Fruit fly (Drosophila melanogaster): ENCODE data around the gene Cpr65Au.

Gene Cpr65Au

DNA sequence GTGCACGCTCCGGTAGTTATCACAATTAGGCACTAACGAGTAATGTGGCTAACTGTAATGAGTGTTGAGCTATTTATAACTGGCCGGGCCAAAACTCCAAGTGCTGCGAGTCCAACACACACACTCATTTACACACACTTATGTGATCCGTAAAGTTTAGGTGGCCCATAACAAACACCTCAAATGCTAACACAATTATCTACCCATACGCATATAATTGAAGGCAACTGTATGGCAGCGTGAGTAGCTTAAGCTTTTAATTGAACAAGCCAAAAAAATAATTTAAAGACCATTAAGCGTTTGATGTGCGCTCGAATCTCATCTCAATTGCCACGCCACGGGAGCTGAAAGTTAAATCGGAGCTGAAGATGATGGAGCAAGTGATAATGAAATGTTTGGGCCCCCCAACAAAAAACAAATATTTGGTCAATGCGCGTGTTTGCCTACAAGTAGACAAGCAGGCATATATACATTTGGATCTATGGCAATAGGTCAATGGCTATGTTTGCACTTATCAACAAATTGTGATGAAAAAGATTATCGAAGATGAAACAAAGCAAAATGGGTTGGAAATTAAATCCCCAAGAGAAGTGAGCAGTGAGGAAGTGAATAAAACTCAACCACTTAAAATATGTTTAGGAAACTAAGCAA lies 8.1 kb upstream of the Cpr65Au start, which contains the start of gene Cpr65Av:
TSS of gene Cpr65Av (minus strand) at position 51 of the 651 bp plus-strand sequence.
- TF ChIP-seq CG7045 (GFP tag; optimal IDR thresholded peaks at IDR 0.05) (no peak), CG11617 (GFP tag; optimal IDR thresholded peaks at IDR 0.05) (no peak), cic (GFP tag; optimal IDR thresholded peaks at IDR 0.05) (no peak), cnc (optimal IDR thresholded peaks at IDR 0.05) (no peak), toe (GFP tag; optimal IDR thresholded peaks at IDR 0.05) (no peak), tj (GFP tag; optimal IDR thresholded peaks at IDR 0.05) (no peak), pad (GFP tag; optimal IDR thresholded peaks at IDR 0.05) (no peak), CG5204 (GFP tag; optimal IDR thresholded peaks at IDR 0.05) (no peak), CG33017 (tag; optimal IDR thresholded peaks at IDR 0.05) (no peak), CG7101 (tag; optimal IDR thresholded peaks at IDR 0.05) (no peak), Hr96 (GFP tag; optimal IDR thresholded peaks at IDR 0.05) (no peak), Crg-1 (GFP tag; optimal IDR thresholded peaks at IDR 0.05) (no peak), CG14711 (tag; optimal IDR thresholded peaks at IDR 0.05) (no peak), Clk (GFP tag; optimal IDR thresholded peaks at IDR 0.05) (no peak), CG12768 (GFP tag; optimal IDR thresholded peaks at IDR 0.05) (no peak), Mnt (GFP tag; optimal IDR thresholded peaks at IDR 0.05) (no peak), kay (GFP tag; ENCODE audit: borderline replicate concordance) (no peak), CG1620 (GFP tag; optimal IDR thresholded peaks at IDR 0.05) (no peak), ovo (GFP tag; optimal IDR thresholded peaks at IDR 0.05) (no peak)

DNA sequence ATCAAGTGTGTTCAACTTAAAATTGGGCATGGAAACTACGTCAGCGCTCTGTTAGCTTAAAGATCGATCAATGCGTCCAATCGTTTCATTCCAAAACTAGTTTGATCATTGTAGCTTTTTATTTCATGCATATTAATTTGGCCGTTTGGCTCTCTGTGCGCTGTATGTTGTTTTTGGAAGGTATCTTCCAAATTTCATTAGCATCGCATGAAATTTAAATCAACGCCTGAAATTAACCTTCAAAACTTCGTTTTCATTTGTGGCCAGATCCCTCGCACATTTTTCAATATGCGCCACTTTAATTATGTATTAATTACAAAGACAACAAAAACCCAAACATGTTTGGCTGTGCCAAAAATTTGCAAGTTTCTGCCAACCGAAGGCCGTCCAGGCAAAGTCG lies 6.7 kb upstream of the Cpr65Au start:
- no peak for TF ChIP-seq CG7101 (tag; optimal IDR thresholded peaks at IDR 0.05)
- TF ChIP-seq CG7045 (GFP tag; optimal IDR thresholded peaks at IDR 0.05): no peak
- no peak for TF ChIP-seq Crg-1 (GFP tag; optimal IDR thresholded peaks at IDR 0.05)
- TF ChIP-seq tj (GFP tag; optimal IDR thresholded peaks at IDR 0.05): no peak
- TF ChIP-seq Clk (GFP tag; optimal IDR thresholded peaks at IDR 0.05): no peak
- TF ChIP-seq kay (GFP tag; ENCODE audit: borderline replicate concordance): no peak
- TF ChIP-seq CG1620 (GFP tag; optimal IDR thresholded peaks at IDR 0.05): no peak
- no peak for TF ChIP-seq CG33017 (tag; optimal IDR thresholded peaks at IDR 0.05)
- TF ChIP-seq CG11617 (GFP tag; optimal IDR thresholded peaks at IDR 0.05): no peak
- TF ChIP-seq Hr96 (GFP tag; optimal IDR thresholded peaks at IDR 0.05): no peak
- no peak for TF ChIP-seq pad (GFP tag; optimal IDR thresholded peaks at IDR 0.05)
- TF ChIP-seq cic (GFP tag; optimal IDR thresholded peaks at IDR 0.05): no peak
- no peak for TF ChIP-seq Mnt (GFP tag; optimal IDR thresholded peaks at IDR 0.05)
- no peak for TF ChIP-seq CG12768 (GFP tag; optimal IDR thresholded peaks at IDR 0.05)
- no peak for TF ChIP-seq ovo (GFP tag; optimal IDR thresholded peaks at IDR 0.05)
- TF ChIP-seq CG5204 (GFP tag; optimal IDR thresholded peaks at IDR 0.05): no peak
- no peak for TF ChIP-seq toe (GFP tag; optimal IDR thresholded peaks at IDR 0.05)
- no peak for TF ChIP-seq CG14711 (tag; optimal IDR thresholded peaks at IDR 0.05)

dm6 chr3L:6138018-6138417 lies 6.1 kb upstream of the Cpr65Au start, which contains the start of gene Lcp65Ae:
Gene Lcp65Ae, minus strand, starts transcription at chr3L:6138118.
- no peak for TF ChIP-seq CG33017 (tag; optimal IDR thresholded peaks at IDR 0.05)
- TF ChIP-seq CG7101 (tag; optimal IDR thresholded peaks at IDR 0.05): no peak
- no peak for TF ChIP-seq bab1 (GFP tag; optimal IDR thresholded peaks at IDR 0.05)
- no peak for TF ChIP-seq Crg-1 (GFP tag; optimal IDR thresholded peaks at IDR 0.05)
- no peak for TF ChIP-seq CG12768 (GFP tag; optimal IDR thresholded peaks at IDR 0.05)
- TF ChIP-seq tj (GFP tag; optimal IDR thresholded peaks at IDR 0.05): no peak
- no peak for TF ChIP-seq kay (GFP tag; ENCODE audit: borderline replicate concordance)
- TF ChIP-seq cic (GFP tag; optimal IDR thresholded peaks at IDR 0.05): no peak
- no peak for TF ChIP-seq cnc (optimal IDR thresholded peaks at IDR 0.05)
- no peak for TF ChIP-seq pad (GFP tag; optimal IDR thresholded peaks at IDR 0.05)
- no peak for TF ChIP-seq CG5204 (GFP tag; optimal IDR thresholded peaks at IDR 0.05)
- no peak for TF ChIP-seq ovo (GFP tag; optimal IDR thresholded peaks at IDR 0.05)
- no peak for TF ChIP-seq Mnt (GFP tag; optimal IDR thresholded peaks at IDR 0.05)
- no peak for TF ChIP-seq Clk (GFP tag; optimal IDR thresholded peaks at IDR 0.05)
- no peak for TF ChIP-seq CG7045 (GFP tag; optimal IDR thresholded peaks at IDR 0.05)

DNA sequence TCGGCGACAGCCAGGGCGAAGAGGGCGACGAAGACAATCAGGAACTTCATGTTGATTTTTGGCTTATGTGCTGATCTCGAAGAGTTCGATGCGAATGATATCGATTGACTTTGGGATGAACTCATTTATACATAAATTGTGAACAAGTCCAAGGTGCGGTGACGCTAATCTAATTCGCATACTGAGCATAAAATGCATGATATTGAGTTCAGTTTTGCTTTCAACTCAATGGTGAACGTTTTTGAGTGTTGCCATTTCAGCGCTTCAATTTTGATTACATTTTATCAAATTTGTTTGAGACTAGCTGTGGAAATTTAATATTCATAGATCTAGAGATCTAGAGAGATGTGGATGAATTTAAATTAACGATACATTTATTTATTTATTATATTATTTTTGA lies 4.8 kb upstream of the Cpr65Au start, which contains the start of gene Lcp65Af:
TSS of gene Lcp65Af (minus strand) at position 101 of the 400 bp plus-strand sequence.
- TF ChIP-seq Clk (GFP tag; optimal IDR thresholded peaks at IDR 0.05) (no peak), cic (GFP tag; optimal IDR thresholded peaks at IDR 0.05) (no peak), CG11617 (GFP tag; optimal IDR thresholded peaks at IDR 0.05) (no peak), CG14711 (tag; optimal IDR thresholded peaks at IDR 0.05) (no peak), Hr96 (GFP tag; optimal IDR thresholded peaks at IDR 0.05) (no peak), bab1 (GFP tag; optimal IDR thresholded peaks at IDR 0.05) (no peak), toe (GFP tag; optimal IDR thresholded peaks at IDR 0.05) (no peak), tj (GFP tag; optimal IDR thresholded peaks at IDR 0.05) (no peak), Mnt (GFP tag; optimal IDR thresholded peaks at IDR 0.05) (no peak), CG7045 (GFP tag; optimal IDR thresholded peaks at IDR 0.05) (no peak), pad (GFP tag; optimal IDR thresholded peaks at IDR 0.05) (no peak), cnc (optimal IDR thresholded peaks at IDR 0.05) (no peak), Crg-1 (GFP tag; optimal IDR thresholded peaks at IDR 0.05) (no peak), CG33017 (tag; optimal IDR thresholded peaks at IDR 0.05) (no peak), CG12768 (GFP tag; optimal IDR thresholded peaks at IDR 0.05) (no peak), kay (GFP tag; ENCODE audit: borderline replicate concordance) (no peak), CG1620 (GFP tag; optimal IDR thresholded peaks at IDR 0.05) (no peak), ovo (GFP tag; optimal IDR thresholded peaks at IDR 0.05) (no peak), CG5204 (GFP tag; optimal IDR thresholded peaks at IDR 0.05) (no peak)

dm6 chr3L:6135174-6135573 lies 3.3 kb upstream of the Cpr65Au start, which contains the start of gene Lcp65Ag1:
Gene Lcp65Ag1, minus strand, starts transcription at chr3L:6135274.
- no peak for TF ChIP-seq CG33017 (tag; optimal IDR thresholded peaks at IDR 0.05)
- TF ChIP-seq cic (GFP tag; optimal IDR thresholded peaks at IDR 0.05): no peak
- no peak for TF ChIP-seq CG14711 (tag; optimal IDR thresholded peaks at IDR 0.05)
- TF ChIP-seq pad (GFP tag; optimal IDR thresholded peaks at IDR 0.05): no peak
- no peak for TF ChIP-seq CG11617 (GFP tag; optimal IDR thresholded peaks at IDR 0.05)
- TF ChIP-seq Crg-1 (GFP tag; optimal IDR thresholded peaks at IDR 0.05): no peak
- TF ChIP-seq tj (GFP tag; optimal IDR thresholded peaks at IDR 0.05): no peak

Measured in whole organism, adult.